Fruit fly (Drosophila melanogaster) S2 (cell line): ENCODE data around the gene Fpgs1.

Experiments
- CG8478 ChIP-seq: fragments of >200 bp; optimal IDR thresholded peaks from 2 replicates; lab custom pipeline; 2018
- CTCF ChIP-seq, 2 experiments: fragments of >200 bp; optimal IDR thresholded peaks; 2 replicates each; lab custom pipeline; 2018

DNA sequence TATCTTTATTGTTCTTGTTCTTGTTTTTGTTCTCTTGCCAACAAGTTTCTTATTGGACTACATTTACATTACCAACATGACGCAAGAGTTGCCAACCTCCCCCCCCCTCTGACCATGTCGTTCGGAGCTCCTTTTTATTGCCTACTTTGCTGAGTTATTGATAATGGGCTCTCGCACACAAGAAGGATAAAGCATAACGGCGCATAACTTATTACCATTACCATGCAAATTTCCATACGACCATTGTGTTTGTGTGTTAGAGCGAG lies 20.4 kb downstream of the Fpgs1 start:
- TF ChIP-seq CG8478 (lab: Kevin White, UChicago) (no peak), CTCF (optimal IDR thresholded peaks at IDR 0.05; lab: Kevin White, UChicago) (no peak)
